Fruit fly (Drosophila melanogaster) whole organism, embryonic: ENCODE data around the gene Rtnl1.

Experiments used
- Ada2b ChIP-seq: fragments of 200-800 bp; sonication (Bioruptor generic); IDR thresholded peaks from 2 replicates; pipeline ENCODE4 v1.3.6; 2022; ENCODE audit warnings: missing biosample characterization, missing genetic modification characterization
- Atf6 ChIP-seq: fragments of 200-800 bp; sonication (Bioruptor generic); IDR thresholded peaks from 2 replicates; pipeline ENCODE4 v1.3.6; 2022; ENCODE audit warnings: missing biosample characterization, missing genetic modification characterization
- B-H2 ChIP-seq: fragments of 200-800 bp; sonication (Bioruptor generic); optimal IDR thresholded peaks from 2 replicates; lab custom pipeline; 2018; ENCODE audit warnings: missing biosample characterization, mild to moderate bottlenecking, missing genetic modification characterization
- CG10366 ChIP-seq: fragments of 200-800 bp; sonication (Bioruptor generic); IDR thresholded peaks from 2 replicates; pipeline ENCODE4 v1.3.6; 2022; ENCODE audit warnings: missing biosample characterization, missing genetic modification characterization
- CG10959 ChIP-seq: fragments of 200-800 bp; sonication (Bioruptor generic); IDR thresholded peaks from 2 replicates; pipeline ENCODE4 v1.3.6; 2022; ENCODE audit warnings: missing biosample characterization, missing genetic modification characterization
- CG11504 ChIP-seq: fragments of 200-800 bp; sonication (Bioruptor generic); optimal IDR thresholded peaks from 3 replicates; lab custom pipeline; 2019; ENCODE audit warnings: missing biosample characterization, mild to moderate bottlenecking, missing genetic modification characterization, moderate library complexity
- CG11560 ChIP-seq: fragments of 200-800 bp; sonication (Bioruptor generic); IDR thresholded peaks from 3 replicates; pipeline ENCODE4 v1.3.6; 2022; ENCODE audit warnings: missing biosample characterization, missing genetic modification characterization
- CG16779 ChIP-seq: fragments of 200-800 bp; sonication (Bioruptor generic); IDR thresholded peaks from 2 replicates; pipeline ENCODE4 v1.3.6; 2022; ENCODE audit warnings: missing biosample characterization, missing genetic modification characterization
- CG31365 ChIP-seq: fragments of 200-800 bp; sonication (Bioruptor generic); optimal IDR thresholded peaks from 2 replicates; lab custom pipeline; 2018; ENCODE audit warnings: missing biosample characterization, mild to moderate bottlenecking, missing genetic modification characterization
- CG3281 ChIP-seq: fragments of 200-800 bp; sonication (Bioruptor generic); optimal IDR thresholded peaks from 3 replicates; lab custom pipeline; 2017; ENCODE audit warnings: missing biosample characterization, mild to moderate bottlenecking, missing genetic modification characterization
- CG33213 ChIP-seq: fragments of 200-800 bp; sonication (Bioruptor generic); optimal IDR thresholded peaks from 3 replicates; lab custom pipeline; 2016; ENCODE audit warnings: missing biosample characterization, missing genetic modification characterization
- CG3726 ChIP-seq: fragments of 200-800 bp; sonication (Bioruptor generic); IDR thresholded peaks from 3 replicates; pipeline ENCODE4, ENCODE4 v1.3.6; 2022; ENCODE audit warnings: missing biosample characterization, missing genetic modification characterization
- CG4360 ChIP-seq: fragments of 200-800 bp; sonication (Bioruptor generic); IDR thresholded peaks from 2 replicates; pipeline ENCODE4 v1.3.6; 2022; ENCODE audit warnings: missing biosample characterization, missing genetic modification characterization
- CG5245 ChIP-seq: fragments of 200-800 bp; sonication (Bioruptor generic); optimal IDR thresholded peaks from 3 replicates; lab custom pipeline; 2016; ENCODE audit warnings: missing biosample characterization, missing genetic modification characterization
- CG6175 ChIP-seq: fragments of 200-800 bp; sonication (Bioruptor generic); IDR thresholded peaks from 3 replicates; pipeline ENCODE4 v1.3.6; 2022; ENCODE audit warnings: missing biosample characterization, missing genetic modification characterization
- CG8359 ChIP-seq: fragments of 200-800 bp; sonication (Bioruptor generic); optimal IDR thresholded peaks from 2 replicates; lab custom pipeline; 2017; ENCODE audit warnings: missing biosample characterization, mild to moderate bottlenecking, missing genetic modification characterization, borderline replicate concordance
- Chrac-16 ChIP-seq: fragments of 200-800 bp; sonication (Bioruptor generic); optimal IDR thresholded peaks from 3 replicates; lab custom pipeline; 2016; ENCODE audit warnings: missing biosample characterization, missing genetic modification characterization
- Doc3 ChIP-seq: fragments of 200-800 bp; sonication (Bioruptor generic); IDR thresholded peaks from 3 replicates; pipeline ENCODE4 v1.3.6; 2022; ENCODE audit warnings: missing biosample characterization, missing genetic modification characterization; ENCODE audit not compliant: partially characterized antibody
- Drgx ChIP-seq: fragments of 200-800 bp; sonication (Bioruptor generic); IDR thresholded peaks from 2 replicates; pipeline ENCODE4 v1.3.6; 2022; ENCODE audit warnings: missing biosample characterization, missing genetic modification characterization
- ERR ChIP-seq: fragments of 200-800 bp; sonication (Bioruptor generic); optimal IDR thresholded peaks from 2 replicates; lab custom pipeline; 2016; ENCODE audit warnings: missing biosample characterization, missing genetic modification characterization
- Ets97D ChIP-seq: fragments of 200-800 bp; sonication (Bioruptor generic); optimal IDR thresholded peaks from 3 replicates; lab custom pipeline; 2016; ENCODE audit warnings: missing biosample characterization, missing genetic modification characterization
- Myb ChIP-seq: fragments of 200-800 bp; sonication (Bioruptor generic); optimal IDR thresholded peaks from 2 replicates; lab custom pipeline; 2016; ENCODE audit warnings: missing biosample characterization, missing genetic modification characterization
- Optix ChIP-seq: fragments of 200-800 bp; sonication (Bioruptor generic); IDR thresholded peaks from 3 replicates; pipeline ENCODE4 v1.3.6; 2022; ENCODE audit warnings: missing biosample characterization, missing genetic modification characterization
- Pdp1 ChIP-seq, 2 experiments: fragments of 200-800 bp; sonication (Bioruptor generic); optimal IDR thresholded peaks; 3 replicates each; lab custom pipeline; 2016; ENCODE audit warnings: missing biosample characterization in 2 of 2, missing genetic modification characterization in 2 of 2, mild to moderate bottlenecking in 1 of 2, moderate library complexity in 1 of 2
- Side ChIP-seq: fragments of 200-800 bp; sonication (Bioruptor generic); optimal IDR thresholded peaks from 2 replicates; lab custom pipeline; 2016; ENCODE audit warnings: missing biosample characterization, missing genetic modification characterization
- ap ChIP-seq: fragments of 200-800 bp; sonication (Bioruptor generic); IDR thresholded peaks from 2 replicates; pipeline ENCODE4 v1.3.6; 2022; ENCODE audit warnings: missing biosample characterization, missing genetic modification characterization
- bbx ChIP-seq: fragments of 200-800 bp; sonication (Bioruptor generic); IDR thresholded peaks from 2 replicates; pipeline ENCODE4 v1.3.6; 2022; ENCODE audit warnings: missing biosample characterization, missing genetic modification characterization; ENCODE audit not compliant: partially characterized antibody
- bigmax ChIP-seq: fragments of 200-800 bp; sonication (Bioruptor generic); optimal IDR thresholded peaks from 2 replicates; lab custom pipeline; 2018; ENCODE audit warnings: missing biosample characterization, mild to moderate bottlenecking, missing genetic modification characterization
- br ChIP-seq: fragments of >200 bp; optimal IDR thresholded peaks from 2 replicates; lab custom pipeline; 2017
- da ChIP-seq: fragments of 200-800 bp; sonication (Bioruptor generic); optimal IDR thresholded peaks from 2 replicates; lab custom pipeline; 2016; ENCODE audit warnings: missing biosample characterization, missing genetic modification characterization
- disco-r ChIP-seq: fragments of 200-800 bp; sonication (Bioruptor generic); optimal IDR thresholded peaks from 2 replicates; lab custom pipeline; 2016; ENCODE audit warnings: missing biosample characterization, missing genetic modification characterization
- dysf ChIP-seq: fragments of 200-800 bp; sonication (Bioruptor generic); IDR thresholded peaks from 3 replicates; pipeline ENCODE4 v1.3.6; 2022; ENCODE audit warnings: missing biosample characterization, missing genetic modification characterization
- exex ChIP-seq: fragments of 200-800 bp; sonication (Bioruptor generic); optimal IDR thresholded peaks from 4 replicates; lab custom pipeline; 2018; ENCODE audit warnings: missing biosample characterization, mild to moderate bottlenecking, missing genetic modification characterization, moderate library complexity
- her ChIP-seq: fragments of 200-800 bp; sonication (Bioruptor generic); optimal IDR thresholded peaks from 2 replicates; lab custom pipeline; 2016; ENCODE audit warnings: missing biosample characterization, missing genetic modification characterization
- lov ChIP-seq, 2 experiments: fragments of 200-800 bp in 1 of 2; fragments of >200 bp in 1 of 2; sonication (Bioruptor generic) in 1 of 2; IDR thresholded peaks in 1 of 2; optimal IDR thresholded peaks in 1 of 2; 2 replicates in 1 of 2; 3 replicates in 1 of 2; pipeline versions ENCODE4 v1.3.6 to Lab custom; 2017 to 2022; ENCODE audit warnings: missing biosample characterization in 1 of 2, missing genetic modification characterization in 1 of 2
- maf-S ChIP-seq: fragments of 200-800 bp; sonication (Bioruptor generic); optimal IDR thresholded peaks from 2 replicates; lab custom pipeline; 2016; ENCODE audit warnings: missing biosample characterization, missing genetic modification characterization
- mirr ChIP-seq: fragments of 200-800 bp; sonication (Bioruptor generic); optimal IDR thresholded peaks from 3 replicates; lab custom pipeline; 2018; ENCODE audit warnings: missing biosample characterization, mild to moderate bottlenecking, missing genetic modification characterization
- mld ChIP-seq: fragments of 200-800 bp; sonication (Bioruptor generic); IDR thresholded peaks from 3 replicates; pipeline ENCODE4 v1.3.6; 2022; ENCODE audit warnings: missing biosample characterization, missing genetic modification characterization; ENCODE audit not compliant: partially characterized antibody
- nerfin-1 ChIP-seq: fragments of 200-800 bp; sonication (Bioruptor generic); optimal IDR thresholded peaks from 3 replicates; lab custom pipeline; 2019; ENCODE audit warnings: missing biosample characterization, mild to moderate bottlenecking, missing genetic modification characterization, moderate library complexity
- nmo ChIP-seq: fragments of 200-800 bp; sonication (Bioruptor generic); optimal IDR thresholded peaks from 2 replicates; lab custom pipeline; 2018; ENCODE audit warnings: missing biosample characterization, mild to moderate bottlenecking, missing genetic modification characterization, moderate library complexity
- org-1 ChIP-seq: fragments of 200-800 bp; sonication (Bioruptor generic); optimal IDR thresholded peaks from 2 replicates; lab custom pipeline; 2017; ENCODE audit warnings: missing biosample characterization, missing genetic modification characterization
- pb ChIP-seq: fragments of 200-800 bp; sonication (Bioruptor generic); optimal IDR thresholded peaks from 3 replicates; lab custom pipeline; 2016; ENCODE audit warnings: missing biosample characterization, missing genetic modification characterization
- peb ChIP-seq: fragments of 200-800 bp; sonication (Bioruptor generic); IDR thresholded peaks from 2 replicates; pipeline ENCODE4 v1.3.6; 2022; ENCODE audit warnings: missing biosample characterization, missing genetic modification characterization
- ranshi ChIP-seq: fragments of 200-800 bp; sonication (Bioruptor generic); IDR thresholded peaks from 2 replicates; pipeline ENCODE4 v1.3.6; 2022; ENCODE audit warnings: missing biosample characterization, missing genetic modification characterization
- sens-2 ChIP-seq: fragments of 200-800 bp; sonication (Bioruptor generic); IDR thresholded peaks from 2 replicates; pipeline ENCODE4 v1.3.6; 2022; ENCODE audit warnings: missing biosample characterization, missing genetic modification characterization
- seq ChIP-seq: fragments of 200-800 bp; sonication (Bioruptor generic); IDR thresholded peaks from 2 replicates; pipeline ENCODE4 v1.3.6; 2022; ENCODE audit warnings: missing biosample characterization, missing genetic modification characterization
- sisA ChIP-seq: fragments of 200-800 bp; sonication (Bioruptor generic); IDR thresholded peaks from 2 replicates; pipeline ENCODE4 v1.3.6; 2022; ENCODE audit warnings: missing biosample characterization, missing genetic modification characterization
- sqz ChIP-seq: fragments of 200-800 bp; sonication (Bioruptor generic); optimal IDR thresholded peaks from 3 replicates; lab custom pipeline; 2018; ENCODE audit warnings: missing biosample characterization, mild to moderate bottlenecking, missing genetic modification characterization
- sr ChIP-seq: fragments of 200-800 bp; sonication (Bioruptor generic); IDR thresholded peaks from 3 replicates; pipeline ENCODE4 v1.3.6; 2022; ENCODE audit warnings: missing biosample characterization, missing genetic modification characterization
- tap ChIP-seq: fragments of 200-800 bp; optimal IDR thresholded peaks from 3 replicates; lab custom pipeline; 2019; ENCODE audit warnings: missing biosample characterization, mild to moderate bottlenecking, missing genetic modification characterization, moderate library complexity
- tna ChIP-seq: fragments of 200-800 bp; sonication (Bioruptor generic); IDR thresholded peaks from 2 replicates; pipeline ENCODE4 v1.3.6; 2022; ENCODE audit warnings: missing biosample characterization, missing genetic modification characterization; ENCODE audit not compliant: partially characterized antibody
- zfh1 ChIP-seq: fragments of 200-800 bp; sonication (Bioruptor generic); IDR thresholded peaks from 3 replicates; pipeline ENCODE4 v1.3.6; 2022; ENCODE audit warnings: missing biosample characterization, missing genetic modification characterization

Rtnl1 gene

DNA sequence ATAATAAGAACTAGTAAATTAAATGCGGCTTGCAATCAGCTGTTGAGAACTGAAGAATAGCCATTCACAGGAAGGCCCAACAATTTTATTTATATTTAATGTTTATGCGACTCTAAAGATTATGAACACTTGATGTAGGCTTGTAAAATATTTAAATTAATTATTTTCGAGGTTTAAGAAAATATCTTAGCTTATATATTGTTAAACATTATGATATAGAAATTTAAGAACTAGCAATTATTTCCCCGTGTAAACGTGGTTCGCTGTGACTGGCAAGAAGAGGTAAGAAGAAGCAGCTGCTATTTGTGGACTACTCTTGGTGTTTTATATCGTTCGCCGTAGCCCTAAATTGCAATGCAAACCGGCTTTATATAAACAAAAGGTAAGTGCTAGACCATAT lies 64.2 kb downstream of the Rtnl1 start, which contains the start of the genes mRpL24 and betaggt-I (continued):
- peak; percentile 72 for TF ChIP-seq mirr (GFP tag; lab: Kevin White, UChicago)
- peak; percentile 89 for TF ChIP-seq peb (GFP tag; lab: Robert Waterston, UW)
- TF ChIP-seq zfh1 (GFP tag; lab: Robert Waterston, UW): peak; percentile 98
- peak; percentile 83 for TF ChIP-seq CG10959 (GFP tag; lab: Robert Waterston, UW)
- peak; percentile 72 to 88 for TF ChIP-seq Pdp1 (GFP tag; optimal IDR thresholded peaks at IDR 0.05; lab: Kevin White, UChicago)
- peak; percentile 40 for TF ChIP-seq her (GFP tag; lab: Kevin White, UChicago)
- TF ChIP-seq bigmax (GFP tag; lab: Kevin White, UChicago): no peak
- TF ChIP-seq tap (tag; lab: Kevin White, UChicago): peak; percentile 95
- peak; percentile 96 for TF ChIP-seq Drgx
- TF ChIP-seq CG8359 (GFP tag; lab: Kevin White, UChicago): peak; percentile 77
- TF ChIP-seq ap (GFP tag; lab: Robert Waterston, UW): peak; percentile 96
- peak; percentile 87 for TF ChIP-seq exex (tag; lab: Kevin White, UChicago)
- TF ChIP-seq CG11504 (tag; lab: Kevin White, UChicago): peak; percentile 95
- peak; percentile 88 for TF ChIP-seq CG3726
- TF ChIP-seq CG6175: peak; percentile 92
- peak; percentile 61 for TF ChIP-seq Ets97D (GFP tag; lab: Kevin White, UChicago)
- TF ChIP-seq Doc3: no peak
- TF ChIP-seq CG10366: peak; percentile 97
- TF ChIP-seq disco-r (GFP tag; lab: Kevin White, UChicago): peak; percentile 53
- peak; percentile 95 for TF ChIP-seq CG3281 (GFP tag; lab: Kevin White, UChicago)
- peak; percentile 50 for TF ChIP-seq Myb (GFP tag; lab: Kevin White, UChicago)
- TF ChIP-seq mld (GFP tag; lab: Robert Waterston, UW): no peak
- TF ChIP-seq nmo (GFP tag; lab: Kevin White, UChicago): peak; percentile 99
- peak; percentile 95 for TF ChIP-seq nerfin-1 (tag; lab: Kevin White, UChicago)
- TF ChIP-seq ERR (GFP tag; lab: Kevin White, UChicago): peak; percentile 59
- no peak for TF ChIP-seq pb (GFP tag; lab: Kevin White, UChicago)
- TF ChIP-seq br (lab: Kevin White, UChicago): no peak
- TF ChIP-seq sens-2: peak; percentile 95
- TF ChIP-seq org-1 (GFP tag; lab: Kevin White, UChicago): peak; percentile 86
- TF ChIP-seq Ada2b: peak; percentile 96
- no peak for TF ChIP-seq lov (optimal IDR thresholded peaks at IDR 0.05; lab: Kevin White, UChicago)
- TF ChIP-seq lov (GFP tag; IDR thresholded peaks at IDR 0.05; lab: Robert Waterston, UW): peak; percentile 93
- TF ChIP-seq CG4360 (GFP tag; lab: Robert Waterston, UW): peak; percentile 76
- TF ChIP-seq tna (GFP tag; lab: Robert Waterston, UW): no peak
- TF ChIP-seq sisA (GFP tag; lab: Robert Waterston, UW): peak; percentile 88
- peak; percentile 86 for TF ChIP-seq CG16779 (GFP tag; lab: Robert Waterston, UW)
- TF ChIP-seq da (GFP tag; lab: Kevin White, UChicago): peak; percentile 44
- TF ChIP-seq ranshi (GFP tag; lab: Robert Waterston, UW): peak; percentile 97
- peak; percentile 96 for TF ChIP-seq B-H2 (GFP tag; lab: Kevin White, UChicago)
- peak; percentile 94 for TF ChIP-seq Chrac-16 (GFP tag; lab: Kevin White, UChicago)
- TF ChIP-seq CG11560 (tag; lab: Robert Waterston, UW): peak; percentile 83
- TF ChIP-seq CG33213 (GFP tag; lab: Kevin White, UChicago): peak; percentile 66
- TF ChIP-seq seq (GFP tag; lab: Robert Waterston, UW): peak; percentile 95
- TF ChIP-seq dysf (GFP tag; lab: Robert Waterston, UW): peak; percentile 97
- TF ChIP-seq Side: peak; percentile 63
- TF ChIP-seq Optix (GFP tag; lab: Robert Waterston, UW): peak; percentile 79
- TF ChIP-seq CG5245 (GFP tag; lab: Kevin White, UChicago): peak; percentile 86
- peak; percentile 75 for TF ChIP-seq sr
- peak; percentile 66 for TF ChIP-seq CG31365 (tag; lab: Kevin White, UChicago)
- no peak for TF ChIP-seq bbx
- no peak for TF ChIP-seq sqz (GFP tag; lab: Kevin White, UChicago)
- TF ChIP-seq Atf6 (GFP tag; lab: Robert Waterston, UW): peak; percentile 96
- TF ChIP-seq maf-S (GFP tag; lab: Kevin White, UChicago): peak; percentile 80
